Worm (Caenorhabditis elegans) whole organism, late embryonic: ENCODE data around the gene F10E7.9.
A peak's percentile ranks its signal among the peaks of the same experiment; 100 is the strongest.

ENCODE experiments used
- C08G9.2 ChIP-seq: sonication (generic microtip); optimal IDR thresholded peaks from 2 replicates; lab custom pipeline; 2016; ENCODE audit warnings: mild to moderate bottlenecking, missing genetic modification characterization, moderate library complexity, missing compliant biosample characterization
- C38D4.7 ChIP-seq: fragments of 200-800 bp; sonication (Bioruptor generic); optimal IDR thresholded peaks from 2 replicates; lab custom pipeline; 2018; ENCODE audit warnings: mild to moderate bottlenecking, missing genetic modification characterization, moderate library complexity, missing compliant biosample characterization
- F13H6.1 ChIP-seq: sonication (generic microtip); optimal IDR thresholded peaks from 2 replicates; lab custom pipeline; 2016; ENCODE audit warnings: missing genetic modification characterization, missing compliant biosample characterization
- K09A11.1 ChIP-seq: sonication (generic microtip); optimal IDR thresholded peaks from 2 replicates; lab custom pipeline; 2017; ENCODE audit warnings: antibody characterized with exemption, mild to moderate bottlenecking, missing genetic modification characterization, missing compliant biosample characterization; ENCODE audit not compliant: insufficient read depth
- T23F11.4 ChIP-seq: fragments of 200-800 bp; sonication (Bioruptor generic); optimal IDR thresholded peaks from 2 replicates; lab custom pipeline; 2018; ENCODE audit warnings: mild to moderate bottlenecking, missing genetic modification characterization, missing compliant biosample characterization
- Y22D7AL.16 ChIP-seq: sonication (generic microtip); optimal IDR thresholded peaks from 2 replicates; lab custom pipeline; 2016; ENCODE audit warnings: missing genetic modification characterization, missing compliant biosample characterization
- ama-1 ChIP-seq: fragments of 150-350 bp; optimal IDR thresholded peaks from 2 replicates; lab custom pipeline; 2014
- ceh-19 ChIP-seq: fragments of 200-800 bp; sonication (Bioruptor generic); optimal IDR thresholded peaks from 2 replicates; lab custom pipeline; 2018; ENCODE audit warnings: mild to moderate bottlenecking, missing genetic modification characterization, missing compliant biosample characterization
- ceh-2 ChIP-seq: sonication (generic microtip); optimal IDR thresholded peaks from 2 replicates; lab custom pipeline; 2016; ENCODE audit warnings: missing genotype, missing genetic modification characterization, missing compliant biosample characterization
- ceh-24 ChIP-seq: sonication (generic microtip); optimal IDR thresholded peaks from 2 replicates; lab custom pipeline; 2016; ENCODE audit warnings: mild to moderate bottlenecking, missing genetic modification characterization, missing compliant biosample characterization
- ceh-30 ChIP-seq: fragments of 150-350 bp; optimal IDR thresholded peaks from 2 replicates; lab custom pipeline; 2014; ENCODE audit warnings: missing biosample characterization, missing genetic modification characterization
- ceh-48 ChIP-seq: sonication (generic microtip); optimal IDR thresholded peaks from 2 replicates; lab custom pipeline; 2016; ENCODE audit warnings: missing genetic modification characterization, inconsistent platforms, missing compliant biosample characterization
- ceh-6 ChIP-seq: fragments of 200-800 bp; sonication (Bioruptor generic); optimal IDR thresholded peaks from 2 replicates; lab custom pipeline; 2018; ENCODE audit warnings: mild to moderate bottlenecking, missing genetic modification characterization, missing compliant biosample characterization
- ceh-9 ChIP-seq: sonication (generic microtip); optimal IDR thresholded peaks from 2 replicates; lab custom pipeline; 2016; ENCODE audit warnings: mild to moderate bottlenecking, missing genetic modification characterization, inconsistent platforms, missing compliant biosample characterization
- che-1 ChIP-seq: sonication (generic microtip); optimal IDR thresholded peaks from 2 replicates; lab custom pipeline; 2016; ENCODE audit warnings: mild to moderate bottlenecking, missing genetic modification characterization, missing compliant biosample characterization
- dmd-4 ChIP-seq: sonication (generic microtip); optimal IDR thresholded peaks from 2 replicates; lab custom pipeline; 2016; ENCODE audit warnings: borderline replicate concordance, missing genetic modification characterization, missing compliant biosample characterization
- dve-1 ChIP-seq: sonication (generic microtip); optimal IDR thresholded peaks from 2 replicates; lab custom pipeline; 2017; ENCODE audit warnings: antibody characterized with exemption, mild to moderate bottlenecking, missing genetic modification characterization, missing compliant biosample characterization
- elt-4 ChIP-seq: sonication (generic microtip); optimal IDR thresholded peaks from 2 replicates; lab custom pipeline; 2016; ENCODE audit warnings: missing genetic modification characterization, missing compliant biosample characterization
- eyg-1 ChIP-seq: sonication (generic microtip); optimal IDR thresholded peaks from 2 replicates; lab custom pipeline; 2016; ENCODE audit warnings: missing genotype, missing genetic modification characterization, missing compliant biosample characterization
- fax-1 ChIP-seq: sonication (generic microtip); optimal IDR thresholded peaks from 2 replicates; lab custom pipeline; 2016; ENCODE audit warnings: missing genotype, missing genetic modification characterization, missing compliant biosample characterization
- fkh-6 ChIP-seq: sonication (generic microtip); optimal IDR thresholded peaks from 2 replicates; lab custom pipeline; 2016; ENCODE audit warnings: missing genetic modification characterization, missing compliant biosample characterization
- hlh-13 ChIP-seq: fragments of 200-800 bp; sonication (Bioruptor generic); optimal IDR thresholded peaks from 2 replicates; lab custom pipeline; 2018; ENCODE audit warnings: mild to moderate bottlenecking, missing genetic modification characterization, missing compliant biosample characterization
- hlh-15 ChIP-seq: sonication (generic microtip); optimal IDR thresholded peaks from 2 replicates; lab custom pipeline; 2016; ENCODE audit warnings: missing genetic modification characterization, missing compliant biosample characterization
- hlh-30 ChIP-seq: sonication (generic microtip); optimal IDR thresholded peaks from 2 replicates; lab custom pipeline; 2017; ENCODE audit warnings: antibody characterized with exemption, missing genetic modification characterization, missing compliant biosample characterization; ENCODE audit not compliant: insufficient read depth
- hlh-6 ChIP-seq: sonication (generic microtip); optimal IDR thresholded peaks from 2 replicates; lab custom pipeline; 2016; ENCODE audit warnings: missing genotype, missing genetic modification characterization, missing compliant biosample characterization
- madf-2 ChIP-seq: sonication (generic microtip); optimal IDR thresholded peaks from 2 replicates; lab custom pipeline; 2017; ENCODE audit warnings: missing genetic modification characterization, missing compliant biosample characterization
- mec-3 ChIP-seq: sonication (generic microtip); optimal IDR thresholded peaks from 2 replicates; lab custom pipeline; 2016; ENCODE audit warnings: borderline replicate concordance, missing genetic modification characterization, missing compliant biosample characterization
- odd-2 ChIP-seq: sonication (generic microtip); optimal IDR thresholded peaks from 2 replicates; lab custom pipeline; 2017; ENCODE audit warnings: antibody characterized with exemption, mild to moderate bottlenecking, missing genetic modification characterization, missing compliant biosample characterization
- pax-1 ChIP-seq: fragments of 150-350 bp; optimal IDR thresholded peaks from 2 replicates; lab custom pipeline; 2014; ENCODE audit warnings: missing biosample characterization, missing genetic modification characterization
- pha-2 ChIP-seq: sonication (generic microtip); optimal IDR thresholded peaks from 2 replicates; lab custom pipeline; 2017; ENCODE audit warnings: mild to moderate bottlenecking, missing genetic modification characterization, missing compliant biosample characterization
- pha-4 ChIP-seq: fragments of 150-350 bp; optimal IDR thresholded peaks from 2 replicates; lab custom pipeline; 2018; ENCODE audit warnings: missing biosample characterization, missing genetic modification reagents, missing genetic modification characterization
- pqm-1 ChIP-seq: sonication (generic microtip); optimal IDR thresholded peaks from 2 replicates; lab custom pipeline; 2016; ENCODE audit warnings: missing genetic modification characterization, missing compliant biosample characterization
- pros-1 ChIP-seq: fragments of 150-350 bp; optimal IDR thresholded peaks from 2 replicates; lab custom pipeline; 2014; ENCODE audit warnings: missing biosample characterization, missing genetic modification reagents, missing genetic modification characterization
- sdc-2 ChIP-seq: sonication (generic microtip); optimal IDR thresholded peaks from 2 replicates; lab custom pipeline; 2016; ENCODE audit warnings: missing genotype, missing genetic modification characterization, missing compliant biosample characterization
- sox-2 ChIP-seq: fragments of 200-800 bp; sonication (Bioruptor generic); IDR thresholded peaks from 2 replicates; pipeline ENCODE4 v1.3.6; 2022; ENCODE audit warnings: missing genetic modification reagents, missing genetic modification characterization, missing compliant biosample characterization
- sox-4 ChIP-seq: sonication (generic microtip); optimal IDR thresholded peaks from 2 replicates; lab custom pipeline; 2017; ENCODE audit warnings: mild to moderate bottlenecking, missing genetic modification characterization, inconsistent platforms, missing compliant biosample characterization
- syd-9 ChIP-seq: sonication (generic microtip); optimal IDR thresholded peaks from 2 replicates; lab custom pipeline; 2016; ENCODE audit warnings: mild to moderate bottlenecking, missing genetic modification characterization, moderate library complexity, missing compliant biosample characterization
- tbx-7 ChIP-seq: sonication (generic microtip); optimal IDR thresholded peaks from 2 replicates; lab custom pipeline; 2016; ENCODE audit warnings: missing genotype, missing genetic modification characterization, missing compliant biosample characterization
- unc-42 ChIP-seq: sonication (generic microtip); optimal IDR thresholded peaks from 2 replicates; lab custom pipeline; 2016; ENCODE audit warnings: missing genotype, missing genetic modification characterization, missing compliant biosample characterization
- ztf-16 ChIP-seq: sonication (generic microtip); optimal IDR thresholded peaks from 2 replicates; lab custom pipeline; 2017; ENCODE audit warnings: missing genetic modification characterization, missing compliant biosample characterization

Gene F10E7.9

ce11 chrII:7151969-7152631 is 42.2 kb upstream of the F10E7.9 start, which contains the start of gene fust-1 (continued):
- TF ChIP-seq fax-1 (tag; lab: Kevin White, UChicago): peak; percentile 40
- TF ChIP-seq pha-2: no peak
- no peak for TF ChIP-seq ceh-24
- TF ChIP-seq C08G9.2 (tag; lab: Kevin White, UChicago): peak; percentile 57
- no peak for TF ChIP-seq eyg-1 (tag; lab: Kevin White, UChicago)
- peak; percentile 22 for TF ChIP-seq tbx-7 (tag; lab: Kevin White, UChicago)
- TF ChIP-seq ceh-19 (GFP tag; lab: Kevin White, UChicago): peak; percentile 42
- TF ChIP-seq odd-2: no peak
- TF ChIP-seq ama-1 (lab: Kevin White, UChicago): no peak
- peak; percentile 51 for TF ChIP-seq K09A11.1 (tag; lab: Kevin White, UChicago)
- TF ChIP-seq ceh-48 (tag; lab: Kevin White, UChicago): peak; percentile 32
- peak; percentile 52 for TF ChIP-seq ceh-6 (GFP tag; lab: Kevin White, UChicago)
- no peak; the same call in 1 of the 2 replicates for TF ChIP-seq sox-2 (GFP tag; lab: Robert Waterston, UW)
- TF ChIP-seq Y22D7AL.16: peak; percentile 47
- peak; percentile 80 for TF ChIP-seq dve-1 (tag; lab: Kevin White, UChicago)
- TF ChIP-seq syd-9 (tag; lab: Kevin White, UChicago): peak; percentile 55
- TF ChIP-seq unc-42: peak; percentile 75
- TF ChIP-seq ceh-30 (tag; lab: Kevin White, UChicago): peak; percentile 34
- peak; percentile 58 for TF ChIP-seq hlh-30 (tag; lab: Kevin White, UChicago)
- peak; percentile 60 for TF ChIP-seq pros-1 (tag; lab: Kevin White, UChicago)
- no peak for TF ChIP-seq mec-3 (tag; lab: Kevin White, UChicago)
- no peak for TF ChIP-seq ceh-9 (tag; lab: Kevin White, UChicago)
- peak; percentile 55 for TF ChIP-seq T23F11.4
- TF ChIP-seq elt-4 (tag; lab: Kevin White, UChicago): no peak
- TF ChIP-seq hlh-6 (tag; lab: Kevin White, UChicago): peak; percentile 9
- TF ChIP-seq dmd-4 (tag; lab: Kevin White, UChicago): no peak
- TF ChIP-seq ceh-2: peak; percentile 62
- TF ChIP-seq fkh-6 (tag; lab: Kevin White, UChicago): peak; percentile 23
- TF ChIP-seq pqm-1 (tag; lab: Kevin White, UChicago): no peak
- TF ChIP-seq hlh-15 (tag; lab: Kevin White, UChicago): no peak
- peak; percentile 20 for TF ChIP-seq C38D4.7
- no peak for TF ChIP-seq pha-4 (tag; lab: Kevin White, UChicago)
- TF ChIP-seq hlh-13 (GFP tag; lab: Kevin White, UChicago): no peak
- TF ChIP-seq F13H6.1: peak; percentile 6
- TF ChIP-seq madf-2 (tag; lab: Kevin White, UChicago): peak; percentile 74
- TF ChIP-seq ztf-16 (tag; lab: Kevin White, UChicago): peak; percentile 49

ce11 chrII:7148099-7148498 is 38.2 kb upstream of the F10E7.9 start, which contains the start of gene T07F8.1:
TSS of gene T07F8.1 (plus strand) at chrII:7148399.
- TF ChIP-seq mec-3 (tag; lab: Kevin White, UChicago) (no peak), che-1 (tag; lab: Kevin White, UChicago) (no peak), sox-4 (tag; lab: Kevin White, UChicago) (no peak), pax-1 (tag; lab: Kevin White, UChicago) (no peak), pros-1 (tag; lab: Kevin White, UChicago) (no peak), ceh-24 (no peak), hlh-13 (GFP tag; lab: Kevin White, UChicago) (no peak), sdc-2 (no peak)
